Worm (Caenorhabditis elegans): ENCODE measurements around the gene srlf-9.

srlf-9 gene

ce11 chrIII:13393647-13394046 is 7.9 kb downstream of the srlf-9 start, which contains the start of gene qdpr-1:
TSS of gene qdpr-1 (plus strand) at chrIII:13393910.
- TF ChIP-seq lin-1 (GFP tag; IDR thresholded peaks at IDR 0.05) (no peak), mxl-3 (GFP tag; optimal IDR thresholded peaks at IDR 0.05) (peak; percentile 43)

DNA sequence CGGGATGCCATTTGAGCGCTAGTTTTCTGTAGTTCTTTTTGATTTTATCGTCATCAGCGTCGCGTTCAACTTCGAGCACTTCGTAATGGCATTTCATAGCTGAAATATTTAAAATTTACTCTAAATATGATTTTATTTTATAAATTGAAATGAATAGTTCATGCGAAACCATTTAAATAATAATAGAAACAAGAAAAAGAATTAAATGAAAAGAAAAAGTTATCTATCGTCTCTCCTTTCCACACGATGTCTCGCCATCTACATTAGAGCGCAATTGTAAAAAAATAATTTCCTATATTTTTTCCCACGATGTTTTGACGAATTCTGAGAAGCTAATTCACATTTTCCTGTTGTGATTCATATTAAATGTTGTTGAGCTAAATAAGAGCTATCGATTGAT is 8.3 kb downstream of the srlf-9 start, which contains the start of gene dnj-17:
Gene dnj-17, minus strand, starts transcription at position 101 of the 400 bp plus-strand sequence.
- TF ChIP-seq nhr-102 (tag; optimal IDR thresholded peaks at IDR 0.05) (no peak), mxl-2 (GFP tag; conservative IDR thresholded peaks at IDR 0.05) (no peak), ceh-82 (tag; optimal IDR thresholded peaks at IDR 0.05) (no peak), unc-130 (GFP tag; optimal IDR thresholded peaks at IDR 0.05) (no peak), F37D6.2 (tag; optimal IDR thresholded peaks at IDR 0.05) (no peak), D1046.2 (GFP tag; IDR thresholded peaks at IDR 0.05) (no peak), cey-2 (tag; optimal IDR thresholded peaks at IDR 0.05; ENCODE audit: borderline replicate concordance, insufficient read depth) (no peak), mep-1 (tag; optimal IDR thresholded peaks at IDR 0.05) (no peak), hlh-11 (tag; optimal IDR thresholded peaks at IDR 0.05) (no peak), hmg-1.1 (GFP tag; IDR thresholded peaks at IDR 0.05) (no peak), F49E8.2 (tag; optimal IDR thresholded peaks at IDR 0.05; ENCODE audit: borderline replicate concordance) (no peak), hlh-30 (tag; optimal IDR thresholded peaks at IDR 0.05; ENCODE audit: insufficient read depth) (no peak), aly-2 (tag; optimal IDR thresholded peaks at IDR 0.05) (no peak), ceh-28 (tag; optimal IDR thresholded peaks at IDR 0.05) (no peak), ceh-44 (GFP tag; IDR thresholded peaks at IDR 0.05) (no peak), T20F7.1 (GFP tag; optimal IDR thresholded peaks at IDR 0.05) (no peak), F44E2.7 (GFP tag; IDR thresholded peaks at IDR 0.05) (no peak), lsy-2 (tag; optimal IDR thresholded peaks at IDR 0.05) (no peak)

DNA sequence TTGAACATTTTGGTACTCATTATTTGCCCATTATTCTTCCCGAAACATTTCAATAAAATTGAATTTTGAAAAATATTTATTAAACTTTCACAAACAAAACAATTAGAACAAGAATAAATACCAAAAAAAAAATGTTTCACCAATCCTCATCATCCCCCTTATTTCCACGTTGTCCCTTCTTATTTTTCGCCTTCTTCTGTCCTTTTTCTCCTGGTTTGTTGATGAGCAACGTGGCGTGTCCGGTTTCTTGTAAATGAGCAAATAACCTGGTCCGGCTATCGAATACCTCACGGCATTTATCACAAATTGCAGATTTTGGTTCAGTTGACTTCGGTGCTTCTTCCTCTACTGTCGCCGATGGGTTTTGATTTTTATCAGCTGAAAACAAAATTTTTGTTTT is 10.8 kb downstream of the srlf-9 start:
- TF ChIP-seq cey-2 (tag; optimal IDR thresholded peaks at IDR 0.05; ENCODE audit: borderline replicate concordance, insufficient read depth) (no peak), pha-4 (GFP tag; IDR thresholded peaks at IDR 0.05) (no peak), pha-4 (tag; optimal IDR thresholded peaks at IDR 0.05) (no peak), lir-3 (tag; optimal IDR thresholded peaks at IDR 0.05) (no peak), sdz-12 (GFP tag; optimal IDR thresholded peaks at IDR 0.05) (no peak), nhr-77 (tag; optimal IDR thresholded peaks at IDR 0.05) (no peak), php-3 (GFP tag; IDR thresholded peaks at IDR 0.05) (no peak), nhr-76 (tag; optimal IDR thresholded peaks at IDR 0.05) (no peak), R02D3.7 (tag; optimal IDR thresholded peaks at IDR 0.05) (no peak), nhr-10 (tag; optimal IDR thresholded peaks at IDR 0.05) (no peak), lin-15B (tag; optimal IDR thresholded peaks at IDR 0.05) (no peak), nhr-28 (tag; optimal IDR thresholded peaks at IDR 0.05) (no peak), nhr-102 (tag; optimal IDR thresholded peaks at IDR 0.05) (no peak), F37D6.2 (tag; optimal IDR thresholded peaks at IDR 0.05) (no peak)

ce11 chrIII:13389078-13389477 is 12.5 kb downstream of the srlf-9 start, which contains the start of gene T03F6.3:
TSS of gene T03F6.3 (plus strand) at chrIII:13389395.
- TF ChIP-seq ceh-32 (tag; optimal IDR thresholded peaks at IDR 0.05; ENCODE audit: poor library complexity) (no peak), nhr-6 (tag; optimal IDR thresholded peaks at IDR 0.05) (no peak), zip-2 (tag; optimal IDR thresholded peaks at IDR 0.05) (no peak), lin-38 (GFP tag; IDR thresholded peaks at IDR 0.05) (no peak), dve-1 (tag; optimal IDR thresholded peaks at IDR 0.05; ENCODE audit: insufficient read depth) (no peak)

Measured in whole organism, L4 larva.